Worm (Caenorhabditis elegans): ENCODE data around the gene srd-47.

Gene srd-47

ce11 chrX:12375783-12376182 is 42.3 kb downstream of the srd-47 start:
- TF ChIP-seq egl-27 (tag; optimal IDR thresholded peaks at IDR 0.05) (no peak), lsy-12 (tag; optimal IDR thresholded peaks at IDR 0.05) (no peak), ztf-11 (tag; optimal IDR thresholded peaks at IDR 0.05) (no peak), fkh-2 (tag; optimal IDR thresholded peaks at IDR 0.05) (no peak), lin-39 (tag; optimal IDR thresholded peaks at IDR 0.05) (no peak), pqm-1 (tag; optimal IDR thresholded peaks at IDR 0.05) (no peak), lin-15B (tag; optimal IDR thresholded peaks at IDR 0.05) (no peak), unc-62 (GFP tag; optimal IDR thresholded peaks at IDR 0.05) (no peak), eor-1 (tag; optimal IDR thresholded peaks at IDR 0.05) (no peak)

- TF ChIP-seq aly-2 (tag; optimal IDR thresholded peaks at IDR 0.05) (no peak), jun-1 (tag; optimal IDR thresholded peaks at IDR 0.05) (no peak), nhr-77 (tag; optimal IDR thresholded peaks at IDR 0.05) (no peak), nhr-25 (tag; optimal IDR thresholded peaks at IDR 0.05) (no peak), ceh-28 (tag; optimal IDR thresholded peaks at IDR 0.05) (no peak), fkh-2 (tag; optimal IDR thresholded peaks at IDR 0.05) (no peak), egl-27 (tag; optimal IDR thresholded peaks at IDR 0.05) (no peak), eor-1 (tag; optimal IDR thresholded peaks at IDR 0.05) (no peak), skn-1 (tag; optimal IDR thresholded peaks at IDR 0.05) (no peak), pha-4 (tag; optimal IDR thresholded peaks at IDR 0.05) (no peak), unc-39 (tag; optimal IDR thresholded peaks at IDR 0.05) (no peak), nhr-23 (tag; optimal IDR thresholded peaks at IDR 0.05) (no peak), ztf-11 (tag; optimal IDR thresholded peaks at IDR 0.05) (no peak), hmg-11 (tag; optimal IDR thresholded peaks at IDR 0.05) (no peak), lin-15B (tag; optimal IDR thresholded peaks at IDR 0.05) (no peak), fos-1 (tag; optimal IDR thresholded peaks at IDR 0.05) (no peak), lin-39 (tag; optimal IDR thresholded peaks at IDR 0.05) (no peak), unc-62 (GFP tag; optimal IDR thresholded peaks at IDR 0.05) (no peak)
These were observed 44.9 kb downstream of the srd-47 start, which contains the start of gene glb-13 for ce11 chrX:12378293-12378692. Gene glb-13, minus strand, starts transcription at chrX:12378393.
